Worm (Caenorhabditis elegans) whole organism, young adult: Measurements from ENCODE around the gene tbc-13.
A peak's percentile ranks its signal among the peaks of the same experiment; 100 is the strongest.

Experiments
- F22D6.2 ChIP-seq: sonication (generic microtip); optimal IDR thresholded peaks from 2 replicates; lab custom pipeline; 2016; ENCODE audit warnings: mild to moderate bottlenecking, missing genetic modification characterization, missing compliant biosample characterization
- F37B4.10 ChIP-seq: fragments of 200-800 bp; sonication (Bioruptor generic); IDR thresholded peaks from 2 replicates; pipeline ENCODE4 v1.3.6; 2022; ENCODE audit warnings: missing genetic modification characterization, missing compliant biosample characterization
- F57A8.1 ChIP-seq: fragments of 200-800 bp; sonication (Bioruptor generic); optimal IDR thresholded peaks from 2 replicates; lab custom pipeline; 2018; ENCODE audit warnings: mild to moderate bottlenecking, missing genetic modification characterization, moderate library complexity, missing compliant biosample characterization
- K11D2.4 ChIP-seq: fragments of 200-800 bp; sonication (Bioruptor generic); IDR thresholded peaks from 2 replicates; pipeline ENCODE4 v1.3.6; 2022; ENCODE audit warnings: missing genetic modification reagents, missing genetic modification characterization, missing compliant biosample characterization
- T26A5.8 ChIP-seq: sonication (generic microtip); optimal IDR thresholded peaks from 2 replicates; lab custom pipeline; 2016; ENCODE audit warnings: missing genetic modification characterization, missing compliant biosample characterization
- ZK185.1 ChIP-seq: sonication (generic microtip); optimal IDR thresholded peaks from 2 replicates; lab custom pipeline; 2016; ENCODE audit warnings: mild to moderate bottlenecking, missing genetic modification characterization, missing compliant biosample characterization; ENCODE audit not compliant: poor library complexity, severe bottlenecking
- akir-1 ChIP-seq: fragments of 200-800 bp; sonication (Bioruptor generic); optimal IDR thresholded peaks from 2 replicates; lab custom pipeline; 2018; ENCODE audit warnings: mild to moderate bottlenecking, missing genetic modification characterization, moderate library complexity, missing compliant biosample characterization
- atf-7 ChIP-seq: sonication (generic microtip); optimal IDR thresholded peaks from 2 replicates; lab custom pipeline; 2017; ENCODE audit warnings: mild to moderate bottlenecking, missing genetic modification characterization, missing compliant biosample characterization
- attf-5 ChIP-seq: fragments of 200-800 bp; sonication (Bioruptor generic); optimal IDR thresholded peaks from 2 replicates; lab custom pipeline; 2018; ENCODE audit warnings: mild to moderate bottlenecking, missing genetic modification characterization, missing compliant biosample characterization
- attf-6 ChIP-seq: fragments of 200-800 bp; sonication (Bioruptor generic); IDR thresholded peaks from 2 replicates; pipeline ENCODE4 v1.3.6; 2022; ENCODE audit warnings: missing genetic modification reagents, missing genetic modification characterization, missing compliant biosample characterization
- cebp-1 ChIP-seq, 2 experiments: fragments of 200-800 bp in 1 of 2; sonication (Bioruptor generic) in 1 of 2; sonication (generic microtip) in 1 of 2; IDR thresholded peaks in 1 of 2; optimal IDR thresholded peaks in 1 of 2; 2 replicates each; pipeline versions ENCODE4 v1.3.6 to Lab custom; 2017 to 2022; ENCODE audit warnings: missing compliant biosample characterization in 2 of 2, missing genetic modification characterization in 2 of 2, mild to moderate bottlenecking in 1 of 2, missing genetic modification reagents in 1 of 2, moderate library complexity in 1 of 2
- ceh-27 ChIP-seq: fragments of 200-800 bp; sonication (Bioruptor generic); optimal IDR thresholded peaks from 2 replicates; lab custom pipeline; 2018; ENCODE audit warnings: mild to moderate bottlenecking, missing genetic modification characterization, moderate library complexity, missing compliant biosample characterization
- ceh-58 ChIP-seq: fragments of 200-800 bp; sonication (Bioruptor generic); IDR thresholded peaks from 2 replicates; pipeline ENCODE4 v1.3.6; 2022; ENCODE audit warnings: missing genetic modification characterization, missing compliant biosample characterization
- ceh-79 ChIP-seq: sonication (generic microtip); optimal IDR thresholded peaks from 2 replicates; lab custom pipeline; 2017; ENCODE audit warnings: mild to moderate bottlenecking, missing genetic modification characterization, missing compliant biosample characterization
- chd-7 ChIP-seq: sonication (generic microtip); optimal IDR thresholded peaks from 2 replicates; lab custom pipeline; 2016; ENCODE audit warnings: mild to moderate bottlenecking, missing genetic modification characterization, moderate library complexity, missing compliant biosample characterization
- die-1 ChIP-seq: sonication (generic microtip); optimal IDR thresholded peaks from 2 replicates; lab custom pipeline; 2016; ENCODE audit warnings: missing genotype, mild to moderate bottlenecking, missing genetic modification characterization, missing compliant biosample characterization
- dox-1 ChIP-seq: fragments of 200-800 bp; sonication (Bioruptor generic); IDR thresholded peaks from 2 replicates; pipeline ENCODE4 v1.3.6; 2022; ENCODE audit warnings: missing genetic modification reagents, missing genetic modification characterization, missing compliant biosample characterization
- ekl-4 ChIP-seq: fragments of 200-800 bp; sonication (Bioruptor generic); IDR thresholded peaks from 2 replicates; pipeline ENCODE4 v1.3.6; 2022; ENCODE audit warnings: missing genetic modification reagents, missing genetic modification characterization, missing compliant biosample characterization
- gei-17 ChIP-seq: fragments of 200-800 bp; sonication (Bioruptor generic); optimal IDR thresholded peaks from 2 replicates; lab custom pipeline; 2018; ENCODE audit warnings: mild to moderate bottlenecking, missing genetic modification characterization, missing compliant biosample characterization
- hmg-20 ChIP-seq: fragments of 200-800 bp; sonication (Bioruptor generic); IDR thresholded peaks from 2 replicates; pipeline ENCODE4 v1.3.6; 2022; ENCODE audit warnings: missing genetic modification reagents, missing genetic modification characterization, missing compliant biosample characterization
- let-607 ChIP-seq, 2 experiments: fragments of 200-800 bp in 1 of 2; sonication (Bioruptor generic) in 1 of 2; sonication (generic microtip) in 1 of 2; optimal IDR thresholded peaks; 2 replicates each; lab custom pipeline; 2016 to 2018; ENCODE audit warnings: mild to moderate bottlenecking in 2 of 2, missing compliant biosample characterization in 2 of 2, missing genetic modification characterization in 2 of 2, moderate library complexity in 2 of 2, missing genotype in 1 of 2
- lin-40 ChIP-seq: sonication (generic microtip); optimal IDR thresholded peaks from 2 replicates; lab custom pipeline; 2016; ENCODE audit warnings: missing genetic modification characterization, mild to moderate bottlenecking, missing compliant biosample characterization, missing genotype, missing genetic modification reagents
- lin-54 ChIP-seq: fragments of 200-800 bp; sonication (Bioruptor generic); optimal IDR thresholded peaks from 2 replicates; lab custom pipeline; 2018; ENCODE audit warnings: mild to moderate bottlenecking, missing genetic modification characterization, missing compliant biosample characterization
- lir-1 ChIP-seq: fragments of 200-800 bp; sonication (Bioruptor generic); conservative IDR thresholded peaks from 2 replicates; pipeline ENCODE4 v1.3.6; 2022; ENCODE audit warnings: missing genetic modification reagents, missing genetic modification characterization, missing compliant biosample characterization
- lsy-27 ChIP-seq: sonication (generic microtip); optimal IDR thresholded peaks from 2 replicates; lab custom pipeline; 2017; ENCODE audit warnings: missing genetic modification characterization, mild to moderate bottlenecking, missing compliant biosample characterization, antibody characterized with exemption, missing genotype, borderline replicate concordance; ENCODE audit not compliant: insufficient read depth
- madf-10 ChIP-seq: sonication (generic microtip); optimal IDR thresholded peaks from 2 replicates; lab custom pipeline; 2016; ENCODE audit warnings: mild to moderate bottlenecking, missing genetic modification characterization, missing compliant biosample characterization
- madf-6 ChIP-seq: fragments of 200-800 bp; sonication (Bioruptor generic); IDR thresholded peaks from 2 replicates; pipeline ENCODE4 v1.3.6; 2022; ENCODE audit warnings: missing genetic modification reagents, missing genetic modification characterization, missing compliant biosample characterization
- madf-8 ChIP-seq: fragments of 200-800 bp; sonication (Bioruptor generic); conservative IDR thresholded peaks from 2 replicates; pipeline ENCODE4 v1.3.6; 2022; ENCODE audit warnings: missing genetic modification reagents, missing genetic modification characterization, missing compliant biosample characterization
- mes-4 ChIP-seq: sonication (generic microtip); optimal IDR thresholded peaks from 2 replicates; lab custom pipeline; 2016; ENCODE audit warnings: missing genotype, missing genetic modification characterization, missing compliant biosample characterization
- nfyb-1 ChIP-seq: fragments of 200-800 bp; sonication (Bioruptor generic); IDR thresholded peaks from 2 replicates; pipeline ENCODE4 v1.3.6; 2022; ENCODE audit warnings: missing genetic modification reagents, missing genetic modification characterization, missing compliant biosample characterization
- nhr-179 ChIP-seq: sonication (generic microtip); optimal IDR thresholded peaks from 2 replicates; lab custom pipeline; 2016; ENCODE audit warnings: mild to moderate bottlenecking, missing genetic modification characterization, missing compliant biosample characterization
- nhr-80 ChIP-seq: sonication (generic microtip); optimal IDR thresholded peaks from 2 replicates; lab custom pipeline; 2016; ENCODE audit warnings: missing genetic modification characterization, missing compliant biosample characterization
- pbrm-1 ChIP-seq: fragments of 200-800 bp; sonication (Bioruptor generic); IDR thresholded peaks from 2 replicates; pipeline ENCODE4 v1.3.6; 2022; ENCODE audit warnings: missing genetic modification reagents, missing genetic modification characterization, missing compliant biosample characterization
- pha-4 ChIP-seq: fragments of 150-350 bp; sonication (generic microtip); optimal IDR thresholded peaks from 2 replicates; lab custom pipeline; 2014; ENCODE audit warnings: missing biosample characterization, missing genetic modification reagents, missing genetic modification characterization
- rec-8 ChIP-seq, 2 experiments: sonication (generic microtip); optimal IDR thresholded peaks; 2 replicates each; lab custom pipeline; 2016; ENCODE audit warnings: mild to moderate bottlenecking in 2 of 2, missing genetic modification characterization in 2 of 2, missing genetic modification reagents in 2 of 2, missing genotype in 2 of 2, missing biosample characterization in 1 of 2, missing compliant biosample characterization in 1 of 2, moderate library complexity in 1 of 2
- repo-1 ChIP-seq: sonication (generic microtip); optimal IDR thresholded peaks from 2 replicates; lab custom pipeline; 2017; ENCODE audit warnings: mild to moderate bottlenecking, missing genetic modification characterization, missing compliant biosample characterization
- snpc-4 ChIP-seq, 5 experiments: fragments of 150-350 bp in 1 of 5; sonication (generic microtip) in 4 of 5; optimal IDR thresholded peaks; 2 replicates each; lab custom pipeline; 2014 to 2018; ENCODE audit warnings: missing genetic modification characterization in 5 of 5, missing biosample characterization in 3 of 5, antibody characterized with exemption in 2 of 5, mild to moderate bottlenecking in 2 of 5, missing compliant biosample characterization in 2 of 5, missing genotype in 2 of 5, moderate library complexity in 2 of 5, missing genetic modification reagents in 1 of 5
- somi-1 ChIP-seq: fragments of 200-800 bp; sonication (Bioruptor generic); optimal IDR thresholded peaks from 2 replicates; lab custom pipeline; 2018; ENCODE audit warnings: mild to moderate bottlenecking, missing genetic modification characterization, missing compliant biosample characterization
- tbp1 ChIP-seq: fragments of 200-800 bp; sonication (Bioruptor generic); optimal IDR thresholded peaks from 2 replicates; lab custom pipeline; 2018; ENCODE audit warnings: mild to moderate bottlenecking, missing genetic modification characterization, missing compliant biosample characterization
- tlf-1 ChIP-seq: fragments of 200-800 bp; sonication (Bioruptor generic); optimal IDR thresholded peaks from 2 replicates; lab custom pipeline; 2018; ENCODE audit warnings: mild to moderate bottlenecking, missing genetic modification characterization, missing compliant biosample characterization
- unc-130 ChIP-seq: sonication (generic microtip); optimal IDR thresholded peaks from 2 replicates; lab custom pipeline; 2016; ENCODE audit warnings: missing genetic modification reagents, missing genetic modification characterization, missing compliant biosample characterization
- zfh-2 ChIP-seq: fragments of 200-800 bp; sonication (Bioruptor generic); conservative IDR thresholded peaks from 2 replicates; pipeline ENCODE4 v1.3.6; 2022; ENCODE audit warnings: missing genetic modification reagents, missing genetic modification characterization, missing compliant biosample characterization
- ztf-22 ChIP-seq: fragments of 200-800 bp; sonication (Bioruptor generic); optimal IDR thresholded peaks from 2 replicates; lab custom pipeline; 2018; ENCODE audit warnings: mild to moderate bottlenecking, missing genetic modification characterization, moderate library complexity, missing compliant biosample characterization
- ztf-26 ChIP-seq: sonication (generic microtip); optimal IDR thresholded peaks from 2 replicates; lab custom pipeline; 2017; ENCODE audit warnings: missing genetic modification characterization, missing compliant biosample characterization
- ztf-28 ChIP-seq: fragments of 200-800 bp; sonication (Bioruptor generic); IDR thresholded peaks from 2 replicates; pipeline ENCODE4 v1.3.6; 2022; ENCODE audit warnings: missing genetic modification reagents, missing genetic modification characterization, missing compliant biosample characterization

tbc-13 gene

ce11 chrX:12509334-12509944 is 24.6 kb downstream of the tbc-13 start:
- TF ChIP-seq lin-40 (tag; lab: Kevin White, UChicago) (peak; percentile 76), die-1 (tag; lab: Kevin White, UChicago) (no peak), ztf-28 (GFP tag; lab: Robert Waterston, UW) (no peak), unc-130 (no peak), ztf-22 (GFP tag; lab: Kevin White, UChicago) (peak; percentile 77), tbp1 (GFP tag; lab: Kevin White, UChicago) (peak; percentile 29), atf-7 (tag; lab: Kevin White, UChicago) (peak; percentile 74), cebp-1 (GFP tag; IDR thresholded peaks at IDR 0.05; lab: Robert Waterston, UW) (no peak), cebp-1 (tag; optimal IDR thresholded peaks at IDR 0.05; lab: Kevin White, UChicago) (peak; percentile 49), let-607 (tag; optimal IDR thresholded peaks at IDR 0.05; lab: Kevin White, UChicago) (peak in 1 of 2 experiments; percentile 23), T26A5.8 (tag; lab: Kevin White, UChicago) (no peak), rec-8 (tag; optimal IDR thresholded peaks at IDR 0.05; lab: Kevin White, UChicago) (no peak), dox-1 (peak; percentile 18; the same call in 1 of the 2 replicates), ceh-58 (no peak), pbrm-1 (GFP tag; lab: Robert Waterston, UW) (0 out of 2 replicates have a peak, but pooled peaks have one; percentile 17), nfyb-1 (GFP tag; lab: Robert Waterston, UW) (no peak), madf-10 (tag; lab: Kevin White, UChicago) (peak; percentile 17), attf-6 (GFP tag; lab: Robert Waterston, UW) (no peak), lsy-27 (tag; lab: Kevin White, UChicago) (no peak), nhr-80 (peak; percentile 95), gei-17 (peak; percentile 39), somi-1 (GFP tag; lab: Kevin White, UChicago) (peak; percentile 63), snpc-4 (GFP tag; optimal IDR thresholded peaks at IDR 0.05; lab: Kevin White, UChicago) (no peak), snpc-4 (tag; optimal IDR thresholded peaks at IDR 0.05; lab: Kevin White, UChicago) (peak in 1 of 4 experiments; percentile 6), ZK185.1 (peak; percentile 28), madf-8 (GFP tag; lab: Robert Waterston, UW) (no peak), chd-7 (tag; lab: Kevin White, UChicago) (no peak), lir-1 (GFP tag; lab: Robert Waterston, UW) (no peak), ztf-26 (tag; lab: Kevin White, UChicago) (peak; percentile 65), F22D6.2 (tag; lab: Kevin White, UChicago) (peak; percentile 63), F37B4.10 (GFP tag; lab: Robert Waterston, UW) (no peak)

DNA sequence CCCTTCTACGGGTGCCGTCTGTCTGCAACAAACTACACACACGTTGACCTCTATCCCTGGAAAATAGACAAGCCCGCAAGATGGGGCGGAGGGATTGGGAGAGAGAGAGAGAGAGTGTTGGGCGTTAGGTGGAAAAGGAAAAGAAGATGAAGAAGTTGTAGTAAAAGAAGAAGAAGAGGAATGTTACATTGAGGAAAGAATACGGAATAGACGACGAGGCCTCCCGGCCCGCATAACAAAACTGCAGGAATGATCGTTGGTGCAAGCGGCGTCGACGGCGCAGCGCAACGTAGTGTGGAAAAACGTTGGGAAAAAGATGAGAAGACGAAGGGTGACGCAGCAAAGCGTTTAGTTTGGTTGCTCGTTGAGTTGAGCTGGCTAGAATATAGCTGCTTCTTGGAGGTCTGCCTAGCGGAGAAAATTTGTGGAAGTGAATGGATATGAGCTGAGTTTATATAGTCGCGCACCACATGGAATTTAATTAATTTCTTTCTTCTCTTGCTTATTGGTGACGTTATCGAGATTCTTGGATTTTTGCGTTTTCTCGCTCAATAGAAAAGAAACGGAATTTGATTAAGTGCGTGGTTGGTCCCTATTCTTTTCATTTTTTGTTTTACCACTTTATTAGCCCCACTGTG is 25.4 kb downstream of the tbc-13 start:
- TF ChIP-seq ekl-4 (GFP tag; lab: Robert Waterston, UW) (no peak), nhr-179 (tag; lab: Kevin White, UChicago) (no peak), gei-17 (no peak), ceh-27 (GFP tag; lab: Kevin White, UChicago) (peak; percentile 30), akir-1 (GFP tag; lab: Kevin White, UChicago) (no peak), repo-1 (tag; lab: Kevin White, UChicago) (no peak), F57A8.1 (GFP tag; lab: Kevin White, UChicago) (no peak), pha-4 (no peak), hmg-20 (GFP tag; lab: Robert Waterston, UW) (no peak), madf-6 (GFP tag; lab: Robert Waterston, UW) (no peak), tlf-1 (no peak), mes-4 (tag; lab: Kevin White, UChicago) (no peak), lin-54 (no peak), cebp-1 (GFP tag; IDR thresholded peaks at IDR 0.05; lab: Robert Waterston, UW) (no peak), cebp-1 (tag; optimal IDR thresholded peaks at IDR 0.05; lab: Kevin White, UChicago) (peak; percentile 32), rec-8 (tag; optimal IDR thresholded peaks at IDR 0.05; lab: Kevin White, UChicago) (no peak), attf-5 (GFP tag; lab: Kevin White, UChicago) (no peak), zfh-2 (GFP tag; lab: Robert Waterston, UW) (peak; percentile 76), ceh-79 (tag; lab: Kevin White, UChicago) (no peak), K11D2.4 (GFP tag; lab: Robert Waterston, UW) (0 out of 2 replicates have a peak, but pooled peaks have one; percentile 19)
